Fruit fly (Drosophila melanogaster) whole organism, wandering third instar larva: ENCODE results near the gene SclA.

ENCODE experiments used
- Abd-B ChIP-seq: fragments of >200 bp; optimal IDR thresholded peaks from 2 replicates; lab custom pipeline; 2017; ENCODE audit warnings: missing biosample characterization, missing genetic modification characterization
- CG32264 ChIP-seq: fragments of 200-800 bp; sonication (Bioruptor generic); optimal IDR thresholded peaks from 2 replicates; lab custom pipeline; 2016; ENCODE audit warnings: missing biosample characterization, missing genetic modification characterization
- CG9705 ChIP-seq: fragments of 200-800 bp; sonication (Bioruptor generic); optimal IDR thresholded peaks from 2 replicates; lab custom pipeline; 2018; ENCODE audit warnings: missing biosample characterization, mild to moderate bottlenecking, missing genetic modification characterization
- CrebA ChIP-seq: fragments of 200-800 bp; sonication (Bioruptor generic); optimal IDR thresholded peaks from 2 replicates; lab custom pipeline; 2016; ENCODE audit warnings: missing biosample characterization, mild to moderate bottlenecking, missing genetic modification characterization, borderline replicate concordance
- Dif ChIP-seq: fragments of 200-275, 200-300 bp; sonication (Bioruptor generic); optimal IDR thresholded peaks from 2 replicates; lab custom pipeline; 2018; ENCODE audit warnings: missing biosample characterization, missing genetic modification characterization; ENCODE audit not compliant: partially characterized antibody
- GATAd ChIP-seq: sonication (Bioruptor generic); optimal IDR thresholded peaks from 2 replicates; lab custom pipeline; 2016; ENCODE audit warnings: missing biosample characterization, missing genetic modification characterization
- HLH106 ChIP-seq: fragments of 200-800 bp; optimal IDR thresholded peaks from 3 replicates; lab custom pipeline; 2019; ENCODE audit warnings: missing biosample characterization, mild to moderate bottlenecking, missing genetic modification characterization, moderate library complexity
- Hnf4 ChIP-seq: fragments of 200-800 bp; sonication (Bioruptor generic); optimal IDR thresholded peaks from 2 replicates; lab custom pipeline; 2016; ENCODE audit warnings: missing biosample characterization, mild to moderate bottlenecking, missing genetic modification characterization
- Hr78 ChIP-seq: fragments of >200 bp; optimal IDR thresholded peaks from 2 replicates; lab custom pipeline; 2017; ENCODE audit warnings: missing biosample characterization, missing genetic modification characterization
- Hr83 ChIP-seq: fragments of 200-300 bp; sonication (Bioruptor generic); optimal IDR thresholded peaks from 2 replicates; lab custom pipeline; 2016; ENCODE audit warnings: missing biosample characterization, mild to moderate bottlenecking, missing genetic modification characterization, moderate library complexity; ENCODE audit not compliant: poor library complexity, severe bottlenecking
- Jra ChIP-seq: sonication (Bioruptor generic); optimal IDR thresholded peaks from 2 replicates; lab custom pipeline; 2016; ENCODE audit warnings: missing biosample characterization, missing genetic modification characterization
- Mio ChIP-seq: sonication (Bioruptor generic); optimal IDR thresholded peaks from 2 replicates; lab custom pipeline; 2016; ENCODE audit warnings: missing biosample characterization, missing genetic modification characterization
- Myc ChIP-seq: fragments of >200 bp; optimal IDR thresholded peaks from 2 replicates; lab custom pipeline; 2017
- OdsH ChIP-seq: fragments of 200-800 bp; sonication (Bioruptor generic); optimal IDR thresholded peaks from 2 replicates; lab custom pipeline; 2016; ENCODE audit warnings: missing biosample characterization, mild to moderate bottlenecking, missing genetic modification characterization
- Rel ChIP-seq, 2 experiments: fragments of 200-800 bp; sonication (Bioruptor generic) in 1 of 2; optimal IDR thresholded peaks; 2 replicates in 1 of 2; 3 replicates in 1 of 2; lab custom pipeline; 2016 to 2019; ENCODE audit warnings: mild to moderate bottlenecking in 2 of 2, missing biosample characterization in 2 of 2, missing genetic modification characterization in 2 of 2, moderate library complexity in 1 of 2
- Sp1 ChIP-seq: fragments of 200-800 bp; sonication (Bioruptor generic); optimal IDR thresholded peaks from 3 replicates; lab custom pipeline; 2019; ENCODE audit warnings: missing biosample characterization, mild to moderate bottlenecking, missing genetic modification characterization, moderate library complexity
- br ChIP-seq: fragments of 200-800 bp; sonication (Bioruptor generic); optimal IDR thresholded peaks from 2 replicates; lab custom pipeline; 2016; ENCODE audit warnings: missing biosample characterization, missing genetic modification characterization
- brk ChIP-seq: fragments of 200-800 bp; sonication (Bioruptor generic); optimal IDR thresholded peaks from 2 replicates; lab custom pipeline; 2016; ENCODE audit warnings: missing biosample characterization, mild to moderate bottlenecking, missing genetic modification characterization
- dl ChIP-seq, 2 experiments: fragments of 175-275, 200-275 bp in 1 of 2; fragments of 200-275 bp in 1 of 2; sonication (Bioruptor generic); optimal IDR thresholded peaks; lab custom pipeline; 2018; ENCODE audit warnings: mild to moderate bottlenecking in 2 of 2, missing biosample characterization in 2 of 2, missing genetic modification characterization in 2 of 2, moderate library complexity in 2 of 2; ENCODE audit not compliant: partially characterized antibody in 2 of 2, insufficient read depth in 1 of 2
- dmrt93B ChIP-seq: fragments of 200-800 bp; sonication (Bioruptor generic); optimal IDR thresholded peaks from 2 replicates; lab custom pipeline; 2018; ENCODE audit warnings: missing biosample characterization, mild to moderate bottlenecking, missing genetic modification characterization
- dsf ChIP-seq: sonication (Bioruptor generic); optimal IDR thresholded peaks from 2 replicates; lab custom pipeline; 2016; ENCODE audit warnings: missing biosample characterization, missing genetic modification characterization, borderline replicate concordance
- ey ChIP-seq: fragments of 200-800 bp; sonication (Bioruptor generic); optimal IDR thresholded peaks from 2 replicates; lab custom pipeline; 2016; ENCODE audit warnings: missing biosample characterization, missing genetic modification characterization
- foxo ChIP-seq, 2 experiments: fragments of 200-800 bp; sonication (Bioruptor generic); optimal IDR thresholded peaks; 2 replicates in 1 of 2; 3 replicates in 1 of 2; lab custom pipeline; 2016 to 2017; ENCODE audit warnings: missing biosample characterization in 2 of 2, missing genetic modification characterization in 2 of 2
- fru ChIP-seq: fragments of 200-800 bp; sonication (Bioruptor generic); optimal IDR thresholded peaks from 3 replicates; lab custom pipeline; 2016; ENCODE audit warnings: missing biosample characterization, mild to moderate bottlenecking, missing genetic modification characterization
- h ChIP-seq: fragments of 200-800 bp; sonication (Bioruptor generic); optimal IDR thresholded peaks from 3 replicates; lab custom pipeline; 2016; ENCODE audit warnings: missing biosample characterization, mild to moderate bottlenecking, missing genetic modification characterization
- pan ChIP-seq: fragments of >200 bp; optimal IDR thresholded peaks from 2 replicates; lab custom pipeline; 2017
- psq ChIP-seq: fragments of 200-800 bp; sonication (Bioruptor generic); optimal IDR thresholded peaks from 3 replicates; lab custom pipeline; 2017; ENCODE audit warnings: missing biosample characterization, mild to moderate bottlenecking, missing genetic modification characterization, moderate library complexity
- rgr ChIP-seq: fragments of 200-800 bp; sonication (Bioruptor generic); optimal IDR thresholded peaks from 3 replicates; lab custom pipeline; 2016; ENCODE audit warnings: missing biosample characterization, mild to moderate bottlenecking, missing genetic modification characterization
- sv ChIP-seq: fragments of 200-800 bp; sonication (Bioruptor generic); optimal IDR thresholded peaks from 3 replicates; lab custom pipeline; 2016; ENCODE audit warnings: missing biosample characterization, missing genetic modification characterization
- tai ChIP-seq: sonication (Bioruptor generic); optimal IDR thresholded peaks from 2 replicates; lab custom pipeline; 2016; ENCODE audit warnings: missing biosample characterization, missing genetic modification characterization
- usp ChIP-seq: fragments of >200 bp; optimal IDR thresholded peaks from 2 replicates; lab custom pipeline; 2017; ENCODE audit warnings: missing biosample characterization, missing genetic modification characterization
- woc ChIP-seq: sonication (Bioruptor generic); optimal IDR thresholded peaks from 2 replicates; lab custom pipeline; 2016; ENCODE audit warnings: missing biosample characterization, mild to moderate bottlenecking, missing genetic modification characterization

Gene SclA

dm6 chr2L:16885347-16885746 lies 47.6 kb downstream of the SclA start:
- TF ChIP-seq psq (GFP tag; lab: Kevin White, UChicago) (no peak), Rel (GFP tag; optimal IDR thresholded peaks at IDR 0.05; lab: Kevin White, UChicago) (no peak), Rel (tag; optimal IDR thresholded peaks at IDR 0.05; lab: Kevin White, UChicago) (peak; percentile 59)

DNA sequence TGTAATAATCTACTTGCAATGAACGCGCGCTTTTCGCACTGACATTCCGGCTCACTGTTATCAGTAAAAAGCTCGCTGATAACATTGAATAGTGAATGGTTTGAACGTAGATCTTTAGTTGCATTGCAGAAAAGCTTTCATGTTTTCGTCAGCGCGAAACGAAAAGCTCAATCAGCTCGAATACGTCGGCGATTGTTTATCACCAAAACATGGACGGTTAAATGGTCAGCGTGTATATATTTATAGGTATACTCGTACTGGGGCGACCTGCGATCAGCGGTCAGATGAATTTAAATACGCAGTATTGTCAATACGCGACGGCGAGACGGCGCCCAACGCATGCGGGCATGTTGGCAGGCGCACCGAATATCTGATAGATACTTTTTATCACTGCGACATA lies 48.7 kb downstream of the SclA start:
- TF ChIP-seq Rel (GFP tag; optimal IDR thresholded peaks at IDR 0.05; lab: Kevin White, UChicago) = no peak
- peak; percentile 64 for TF ChIP-seq Rel (tag; optimal IDR thresholded peaks at IDR 0.05; lab: Kevin White, UChicago)
- TF ChIP-seq Hr78 = no peak

DNA sequence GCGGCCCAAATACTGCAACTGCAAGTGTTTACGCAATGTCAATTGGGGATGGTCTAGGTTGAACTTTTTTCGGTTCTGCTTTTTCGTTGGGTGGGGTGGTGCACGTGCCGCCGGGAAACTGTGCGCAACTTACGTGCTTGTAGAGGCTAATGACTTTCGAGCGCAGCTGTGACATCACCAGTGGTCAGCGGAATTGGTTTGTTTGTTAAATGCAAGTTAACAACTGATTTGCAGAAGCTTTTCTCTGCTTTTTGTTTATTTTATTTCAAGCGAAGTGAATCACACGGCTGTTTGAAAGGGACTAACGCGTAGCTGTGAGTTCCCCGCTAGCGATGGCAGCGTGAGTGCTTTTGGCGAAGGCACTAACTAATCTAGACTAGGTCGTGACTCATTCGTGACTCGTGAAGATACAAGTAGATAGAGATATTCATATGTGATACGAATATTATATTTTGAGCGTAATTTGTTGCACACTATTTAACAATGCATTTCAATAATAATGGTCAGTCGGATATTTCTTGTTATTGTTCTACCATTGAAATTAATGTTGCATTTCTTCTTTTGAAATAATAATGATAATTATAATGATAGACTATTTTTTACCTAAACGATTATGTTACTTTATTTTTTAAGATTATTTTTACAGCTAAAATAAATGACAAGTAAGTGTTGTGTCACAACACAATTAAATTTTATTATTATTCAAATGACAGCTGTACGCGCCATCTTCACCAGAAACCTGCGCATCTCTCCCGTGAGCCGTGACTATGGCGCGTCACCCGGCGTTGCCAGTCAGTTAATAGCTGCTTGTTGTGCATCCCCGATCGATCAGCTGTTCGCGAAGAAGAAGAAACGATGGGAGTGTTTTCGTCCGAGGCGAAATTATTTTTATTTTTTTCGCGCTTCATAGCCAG lies 50.1 kb downstream of the SclA start, which contains the start of the genes osi and tweek:
osi (minus strand) TSS at position 307 of the 914 bp plus-strand sequence.
tweek (plus strand) TSS at position 831 of the 914 bp plus-strand sequence.
- peak; percentile 44 for TF ChIP-seq OdsH (GFP tag; lab: Kevin White, UChicago)
- peak; percentile 26 for TF ChIP-seq Sp1 (GFP tag; lab: Kevin White, UChicago)
- peak; percentile 55 for TF ChIP-seq rgr
- peak in 1 of 2 experiments; percentile 65 for TF ChIP-seq foxo (GFP tag; optimal IDR thresholded peaks at IDR 0.05; lab: Kevin White, UChicago)
- peak; percentile 60 for TF ChIP-seq dsf
- peak; percentile 36 for TF ChIP-seq HLH106 (tag; lab: Kevin White, UChicago)
- peak; percentile 10 for TF ChIP-seq GATAd (GFP tag; lab: Kevin White, UChicago)
- peak; percentile 61 for TF ChIP-seq sv (GFP tag; lab: Kevin White, UChicago)
- TF ChIP-seq Mio (GFP tag; lab: Kevin White, UChicago) = no peak
- TF ChIP-seq Abd-B = no peak
- peak; percentile 44 for TF ChIP-seq ey (GFP tag; lab: Kevin White, UChicago)
- no peak for TF ChIP-seq Dif (GFP tag; lab: Kevin White, UChicago)
- TF ChIP-seq Hr83 (GFP tag; lab: Kevin White, UChicago) = peak; percentile 79
- TF ChIP-seq Jra (GFP tag; lab: Kevin White, UChicago) = peak; percentile 78
- TF ChIP-seq br = peak; percentile 36
- peak; percentile 87 for TF ChIP-seq woc (GFP tag; lab: Kevin White, UChicago)
- no peak for TF ChIP-seq Hr78
- TF ChIP-seq tai (GFP tag; lab: Kevin White, UChicago) = no peak
- TF ChIP-seq brk (GFP tag; lab: Kevin White, UChicago) = peak; percentile 28
- no peak for TF ChIP-seq CG32264 (GFP tag; lab: Kevin White, UChicago)
- peak; percentile 78 for TF ChIP-seq Hnf4
- TF ChIP-seq pan (lab: Kevin White, UChicago) = no peak
- no peak for TF ChIP-seq dl (GFP tag; optimal IDR thresholded peaks at IDR 0.05; lab: Kevin White, UChicago; ENCODE audit: insufficient read depth in 1 of 2, partially characterized antibody in 2 of 2)
- TF ChIP-seq Myc (lab: Kevin White, UChicago) = peak; percentile 87
- TF ChIP-seq usp = no peak
- TF ChIP-seq CG9705 (GFP tag; lab: Kevin White, UChicago) = no peak
- peak; percentile 59 for TF ChIP-seq psq (GFP tag; lab: Kevin White, UChicago)
- TF ChIP-seq fru = peak; percentile 39
- TF ChIP-seq h (GFP tag; lab: Kevin White, UChicago) = peak; percentile 58
- TF ChIP-seq CrebA (GFP tag; lab: Kevin White, UChicago) = no peak
- TF ChIP-seq dmrt93B = peak; percentile 20
- TF ChIP-seq Rel (GFP tag; optimal IDR thresholded peaks at IDR 0.05; lab: Kevin White, UChicago) = no peak
- TF ChIP-seq Rel (tag; optimal IDR thresholded peaks at IDR 0.05; lab: Kevin White, UChicago) = peak; percentile 100
